Fruit fly (Drosophila melanogaster): Measurements from ENCODE around the gene CG1640.

Gene CG1640

DNA sequence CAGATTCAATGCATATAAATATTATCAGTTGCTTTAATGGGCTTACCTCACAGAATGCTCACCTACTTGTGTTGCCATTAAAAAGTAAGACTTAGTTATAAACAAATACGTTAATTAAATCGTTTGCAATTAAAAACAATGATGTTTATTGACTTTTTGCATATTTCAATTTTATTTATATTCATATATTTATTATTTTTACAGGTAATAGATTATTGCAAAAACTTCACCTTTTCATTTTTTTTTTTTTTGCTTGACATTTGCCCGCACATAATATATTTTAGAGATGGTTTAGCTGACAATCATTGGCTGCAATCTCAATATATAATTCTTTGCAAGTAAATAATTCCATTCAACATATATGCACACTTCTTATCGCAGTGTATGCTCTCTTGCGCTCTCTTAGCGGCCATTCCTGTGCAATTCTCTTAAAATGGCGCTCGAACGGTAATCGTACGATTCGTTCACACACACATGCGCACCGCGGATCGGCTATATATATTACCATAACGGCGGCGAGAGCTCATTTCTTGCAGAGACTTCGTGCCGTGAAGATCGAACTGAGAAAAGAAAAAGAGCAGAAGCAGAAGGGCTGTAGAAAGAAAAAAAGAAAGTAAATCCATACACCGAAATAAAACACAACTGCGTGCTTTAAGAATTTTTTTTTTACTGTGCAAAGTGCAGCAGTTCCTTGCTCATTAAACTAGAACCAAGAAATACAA, 26.1 kb downstream of the CG1640 start, which contains the start of gene Bcat (continued):
- peak; percentile 84 for TF ChIP-seq esn (GFP tag; optimal IDR thresholded peaks at IDR 0.05)
- peak; percentile 60 for TF ChIP-seq cyc (GFP tag; optimal IDR thresholded peaks at IDR 0.05)
- peak; percentile 78 for TF ChIP-seq CG6276 (GFP tag; optimal IDR thresholded peaks at IDR 0.05)
- TF ChIP-seq CG4318 (GFP tag; optimal IDR thresholded peaks at IDR 0.05), result peak; percentile 74
- TF ChIP-seq fkh (GFP tag; optimal IDR thresholded peaks at IDR 0.05), result peak; percentile 4
- no peak for TF ChIP-seq Gug (GFP tag; IDR thresholded peaks at IDR 0.05)
- peak; percentile 87 for TF ChIP-seq CG32006 (GFP tag; optimal IDR thresholded peaks at IDR 0.05)
- TF ChIP-seq Smox (GFP tag; optimal IDR thresholded peaks at IDR 0.05), result peak; percentile 59
- TF ChIP-seq CG16779 (tag; optimal IDR thresholded peaks at IDR 0.05), result peak; percentile 52
- TF ChIP-seq ss (GFP tag; optimal IDR thresholded peaks at IDR 0.05), result peak; percentile 34 to 35
- peak; percentile 43 for TF ChIP-seq spab (GFP tag; optimal IDR thresholded peaks at IDR 0.05)
- peak; percentile 68 for TF ChIP-seq net (GFP tag; optimal IDR thresholded peaks at IDR 0.05)
- peak; percentile 26 for TF ChIP-seq Ets96B (tag; optimal IDR thresholded peaks at IDR 0.05)
- TF ChIP-seq Eip75B (GFP tag; optimal IDR thresholded peaks at IDR 0.05), result peak; percentile 28
- TF ChIP-seq CG34406 (GFP tag; optimal IDR thresholded peaks at IDR 0.05), result peak; percentile 80
- TF ChIP-seq CG31627 (GFP tag; optimal IDR thresholded peaks at IDR 0.05), result peak; percentile 60
- peak; percentile 45 for TF ChIP-seq CG6808 (GFP tag; optimal IDR thresholded peaks at IDR 0.05)
- TF ChIP-seq dac (GFP tag; optimal IDR thresholded peaks at IDR 0.05), result peak; percentile 42
- TF ChIP-seq Hr39 (GFP tag; optimal IDR thresholded peaks at IDR 0.05), result peak; percentile 67
- TF ChIP-seq Sox102F (GFP tag; optimal IDR thresholded peaks at IDR 0.05), result peak; percentile 69
- peak; percentile 62 for TF ChIP-seq achi (GFP tag; optimal IDR thresholded peaks at IDR 0.05)
- peak; percentile 40 for TF ChIP-seq CG11762 (GFP tag; optimal IDR thresholded peaks at IDR 0.05; ENCODE audit: insufficient read depth)
- TF ChIP-seq CG6854 (GFP tag; optimal IDR thresholded peaks at IDR 0.05), result peak; percentile 81
- peak; percentile 46 for TF ChIP-seq CG11902 (GFP tag; optimal IDR thresholded peaks at IDR 0.05)
- peak; percentile 86 for TF ChIP-seq Eip78C (GFP tag)
- TF ChIP-seq lz (GFP tag; optimal IDR thresholded peaks at IDR 0.05), result peak; percentile 66
- peak; percentile 62 for TF ChIP-seq OdsH (GFP tag; optimal IDR thresholded peaks at IDR 0.05)
- peak; percentile 38; the same call in 2 of the 3 replicates for TF ChIP-seq CG8119 (GFP tag; IDR thresholded peaks at IDR 0.05)
- TF ChIP-seq Hr38 (GFP tag; optimal IDR thresholded peaks at IDR 0.05), result no peak
- TF ChIP-seq Sox14 (GFP tag; optimal IDR thresholded peaks at IDR 0.05), result peak; percentile 60
- TF ChIP-seq fd59A (GFP tag; optimal IDR thresholded peaks at IDR 0.05), result peak; percentile 10
- peak; percentile 64 for TF ChIP-seq CG6792 (GFP tag; optimal IDR thresholded peaks at IDR 0.05)
- peak; percentile 87 for TF ChIP-seq svp (GFP tag)

DNA sequence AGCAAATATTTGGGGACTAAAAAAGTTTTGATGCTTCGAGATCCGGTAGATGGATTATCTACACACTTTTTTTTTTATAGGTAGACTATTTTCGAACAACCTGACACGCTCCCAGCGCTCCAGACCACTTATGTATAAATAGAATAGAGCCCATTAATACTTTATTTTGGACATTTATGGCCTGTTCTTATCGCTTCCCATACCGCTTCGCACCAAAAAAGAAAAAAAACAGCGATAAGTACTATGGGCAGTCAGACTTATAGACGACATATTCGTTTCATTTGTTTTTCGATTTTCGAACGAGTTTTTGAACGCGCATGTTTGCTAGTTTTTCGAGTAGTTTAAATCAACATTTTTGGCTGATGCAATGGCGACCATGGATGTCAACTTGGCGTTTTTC, 27.2 kb downstream of the CG1640 start:
- TF ChIP-seq Lpt (GFP tag; optimal IDR thresholded peaks at IDR 0.05), result no peak

DNA sequence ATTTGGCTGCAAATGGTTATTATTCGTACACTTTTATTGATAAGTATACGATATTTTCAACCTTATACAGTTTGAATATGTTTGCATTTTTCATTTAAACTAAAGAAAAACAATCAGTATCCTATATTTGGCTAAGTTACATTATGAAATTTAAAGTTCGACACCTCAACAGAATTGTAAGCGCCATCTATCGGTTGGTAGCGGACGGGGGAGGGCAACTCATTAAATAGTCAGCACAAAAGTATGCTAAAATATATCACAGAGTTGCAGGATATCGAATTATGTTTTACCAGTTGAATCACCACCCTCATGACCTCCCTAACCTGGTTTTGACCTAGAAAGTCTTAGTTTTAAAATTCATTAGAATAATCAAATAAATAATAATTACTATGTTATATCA, 30.8 kb downstream of the CG1640 start:
- TF ChIP-seq CG10631 (GFP tag; optimal IDR thresholded peaks at IDR 0.05) (no peak), Eip78C (GFP tag) (peak; percentile 82), CG3919 (GFP tag; optimal IDR thresholded peaks at IDR 0.05) (peak; percentile 8), esn (GFP tag; optimal IDR thresholded peaks at IDR 0.05) (peak; percentile 0)

dm6 chrX:13402763-13403162, 32.4 kb downstream of the CG1640 start, which contains the start of gene CG12725:
Gene CG12725 (minus strand): TSS chrX:13402863.
- TF ChIP-seq Sox102F (GFP tag; optimal IDR thresholded peaks at IDR 0.05) (no peak), Hr39 (GFP tag; optimal IDR thresholded peaks at IDR 0.05) (no peak), vri (GFP tag; optimal IDR thresholded peaks at IDR 0.05) (no peak), Ets96B (tag; optimal IDR thresholded peaks at IDR 0.05) (no peak), CG11762 (GFP tag; optimal IDR thresholded peaks at IDR 0.05; ENCODE audit: insufficient read depth) (no peak), esn (GFP tag; optimal IDR thresholded peaks at IDR 0.05) (no peak), eg (GFP tag; IDR thresholded peaks at IDR 0.05) (no peak), Met (GFP tag; optimal IDR thresholded peaks at IDR 0.05) (no peak), topi (GFP tag; optimal IDR thresholded peaks at IDR 0.05) (no peak), pdm3 (GFP tag; optimal IDR thresholded peaks at IDR 0.05) (no peak), CG7368 (GFP tag; optimal IDR thresholded peaks at IDR 0.05) (no peak), Ets21C (GFP tag; optimal IDR thresholded peaks at IDR 0.05) (no peak), CG10669 (GFP tag; optimal IDR thresholded peaks at IDR 0.05) (no peak), CG11294 (GFP tag; IDR thresholded peaks at IDR 0.05) (no peak), Smox (GFP tag; optimal IDR thresholded peaks at IDR 0.05) (no peak), CG15336 (GFP tag; IDR thresholded peaks at IDR 0.05) (no peak)
